Worm (Caenorhabditis elegans): ENCODE data around the gene C06E4.2.

- TF ChIP-seq ama-1 (optimal IDR thresholded peaks at IDR 0.05) (no peak), ceh-13 (GFP tag; optimal IDR thresholded peaks at IDR 0.05) (no peak)
These were observed 17.4 kb downstream of the C06E4.2 start, which contains the start of gene F42C5.5 for ce11 chrIV:7294121-7294520.
